Fruit fly (Drosophila melanogaster) whole organism: ENCODE results near the gene Gr93c.

Experiments used
- CG8478 ChIP-seq: fragments of >200 bp; optimal IDR thresholded peaks from 2 replicates; lab custom pipeline; 2018; ENCODE audit warnings: inconsistent platforms
- Dll ChIP-seq: fragments of >200 bp; optimal IDR thresholded peaks from 2 replicates; lab custom pipeline; 2017
- EcR ChIP-seq, 2 experiments: fragments of >200 bp; optimal IDR thresholded peaks; 2 replicates each; lab custom pipeline; 2017; ENCODE audit warnings: missing biosample characterization in 2 of 2, missing genetic modification characterization in 2 of 2, missing genetic modification reagents in 2 of 2
- pan ChIP-seq: fragments of >200 bp; optimal IDR thresholded peaks from 2 replicates; lab custom pipeline; 2017
- psq ChIP-seq: fragments of >200 bp; optimal IDR thresholded peaks from 2 replicates; lab custom pipeline; 2017
- usp ChIP-seq: fragments of >200 bp; optimal IDR thresholded peaks from 2 replicates; lab custom pipeline; 2017; ENCODE audit warnings: missing biosample characterization, missing genetic modification characterization, mixed read lengths

Gene Gr93c

DNA sequence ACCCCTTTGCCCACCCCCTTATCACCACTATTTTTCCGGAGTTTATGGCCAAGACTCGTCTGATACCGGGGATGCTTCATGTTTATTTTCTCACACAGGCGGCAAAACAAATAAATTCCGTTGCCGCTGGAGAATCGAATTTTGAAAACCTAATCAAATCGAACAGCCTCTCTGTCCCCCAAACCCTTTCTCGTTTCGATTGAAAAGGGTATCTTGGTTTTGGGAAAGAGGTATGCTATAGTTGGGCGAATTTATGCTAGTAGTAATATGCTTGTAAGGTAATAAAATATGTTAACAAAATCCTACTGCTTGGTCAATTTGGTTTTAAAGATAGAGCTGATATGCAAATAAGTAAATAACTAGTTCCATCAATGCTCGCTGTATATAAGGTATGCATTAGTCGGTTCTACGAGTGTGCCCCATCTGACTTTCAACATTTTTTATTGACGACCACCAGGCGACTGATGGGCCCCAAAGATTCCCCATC, 17.0 kb downstream of the Gr93c start:
- TF ChIP-seq usp (no peak), psq (lab: Kevin White, UChicago) (no peak), EcR (GFP tag; optimal IDR thresholded peaks at IDR 0.05; lab: Kevin White, UChicago) (no peak), CG8478 (lab: Kevin White, UChicago) (no peak), pan (lab: Kevin White, UChicago) (peak; percentile 26), Dll (no peak)

DNA sequence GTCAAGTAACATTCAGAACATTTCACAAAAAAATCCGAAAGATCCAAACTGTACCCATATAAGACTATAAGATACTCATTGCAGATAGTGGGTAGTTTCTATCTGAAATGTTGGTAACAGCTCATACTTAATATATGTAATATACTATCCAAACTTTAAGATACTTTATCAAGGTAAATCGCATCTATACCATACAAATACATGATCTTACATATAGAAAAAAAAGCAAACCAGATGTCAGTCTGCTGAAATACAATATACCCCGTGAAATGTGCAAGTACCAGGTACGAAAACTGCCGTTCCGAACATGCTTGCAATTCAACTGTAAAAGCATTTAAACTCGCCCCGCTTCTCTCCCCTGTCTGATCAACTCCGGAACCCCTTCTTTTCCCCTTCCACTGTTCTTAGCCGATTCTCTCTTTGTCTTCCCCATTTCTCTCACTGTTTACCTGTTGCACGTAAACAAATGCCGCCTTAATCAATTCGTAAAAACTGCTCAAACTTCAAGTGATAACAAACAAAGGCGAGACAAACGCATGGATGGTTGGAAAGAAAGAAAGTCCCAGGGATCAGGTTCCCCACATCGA, 17.5 kb downstream of the Gr93c start:
- TF ChIP-seq Dll, result no peak
- TF ChIP-seq EcR (GFP tag; optimal IDR thresholded peaks at IDR 0.05; lab: Kevin White, UChicago), result peak in 1 of 2 experiments; percentile 10
- peak; percentile 81 for TF ChIP-seq pan (lab: Kevin White, UChicago)
- no peak for TF ChIP-seq usp
- no peak for TF ChIP-seq psq (lab: Kevin White, UChicago)
- TF ChIP-seq CG8478 (lab: Kevin White, UChicago), result no peak

DNA sequence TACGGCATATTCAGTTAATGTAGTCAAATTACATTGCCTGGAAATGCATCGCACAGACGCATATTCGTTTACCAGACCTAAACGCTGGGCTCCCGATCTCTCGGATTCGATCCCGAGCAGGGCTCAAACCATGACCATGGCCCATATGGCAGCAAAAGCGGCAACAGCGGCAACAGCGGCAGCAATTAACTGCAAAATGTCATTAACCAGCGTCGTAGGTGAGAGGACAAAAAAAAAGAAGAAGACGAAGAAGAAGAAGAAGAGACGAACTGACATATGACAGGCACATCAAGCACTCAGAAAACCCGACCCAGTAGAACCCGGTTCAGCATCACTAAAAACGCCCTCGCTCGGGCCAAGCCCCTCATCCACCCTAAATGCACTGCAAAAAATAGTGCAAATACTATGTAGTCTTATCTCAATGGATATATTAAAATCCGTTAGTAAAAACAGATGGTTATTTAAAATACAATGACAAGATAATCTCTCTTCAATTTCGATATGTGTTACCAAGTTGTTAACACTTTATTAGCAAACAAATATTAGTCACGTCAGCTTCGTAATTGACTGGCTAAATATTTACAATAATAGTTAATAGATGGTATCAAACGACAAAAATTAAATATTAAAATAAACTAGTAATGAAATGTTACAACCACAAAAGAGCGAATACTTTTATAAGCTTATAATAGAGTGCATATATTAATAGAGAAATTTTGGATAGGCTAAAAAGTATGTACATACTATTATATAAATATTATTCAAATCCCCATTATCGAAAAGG, 19.1 kb downstream of the Gr93c start:
- TF ChIP-seq usp (no peak), psq (lab: Kevin White, UChicago) (no peak), pan (lab: Kevin White, UChicago) (no peak), EcR (GFP tag; optimal IDR thresholded peaks at IDR 0.05; lab: Kevin White, UChicago) (no peak), Dll (no peak), CG8478 (lab: Kevin White, UChicago) (no peak)

DNA sequence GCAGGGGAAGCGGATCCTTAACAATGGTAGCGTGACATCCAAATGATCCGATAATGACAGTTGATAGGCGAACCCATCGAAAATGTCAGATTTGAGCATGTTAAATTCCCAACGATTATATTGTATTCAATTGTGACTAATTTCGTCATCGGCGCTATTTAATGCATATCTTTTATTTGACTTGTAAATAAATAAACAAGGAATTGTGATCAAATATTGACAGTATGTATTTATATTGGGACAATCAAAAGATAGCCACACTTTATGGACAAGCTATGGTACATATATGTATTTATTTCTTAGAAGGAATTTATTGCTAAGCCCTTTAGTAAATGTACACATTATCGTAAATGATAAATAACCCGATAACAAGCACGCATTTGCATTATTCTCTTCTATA, 19.9 kb downstream of the Gr93c start:
- TF ChIP-seq EcR (GFP tag; optimal IDR thresholded peaks at IDR 0.05; lab: Kevin White, UChicago) (no peak), CG8478 (lab: Kevin White, UChicago) (no peak), usp (no peak)

DNA sequence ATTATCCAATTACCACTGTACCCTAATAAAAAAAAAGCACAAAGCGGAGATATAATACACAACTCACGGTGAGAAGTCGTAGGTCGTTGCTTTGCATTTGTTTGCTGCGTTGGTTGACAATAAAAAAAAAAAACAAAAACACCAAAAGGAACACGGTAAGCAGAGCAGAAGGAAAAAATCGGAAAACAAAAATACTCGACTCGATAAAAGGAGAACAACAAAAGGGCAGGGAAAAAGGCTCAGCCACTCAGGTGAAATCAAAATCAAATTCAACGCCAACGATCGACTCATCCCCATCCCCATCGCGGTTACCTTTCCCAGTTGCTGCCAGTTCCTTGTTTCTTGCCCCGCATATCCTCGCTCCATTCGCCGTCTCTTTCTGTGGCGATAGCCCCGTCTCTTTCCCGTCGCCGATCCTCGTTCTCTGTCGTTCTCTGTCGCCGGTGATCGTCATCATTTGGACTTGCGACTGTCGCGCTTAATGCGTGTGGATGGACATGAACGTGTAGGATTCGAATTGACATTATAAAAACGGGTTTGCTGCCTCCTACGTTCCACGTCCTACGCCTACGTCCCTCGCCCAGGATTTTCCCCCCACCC, 20.6 kb downstream of the Gr93c start:
- no peak for TF ChIP-seq psq (lab: Kevin White, UChicago)
- TF ChIP-seq Dll, result no peak
- TF ChIP-seq CG8478 (lab: Kevin White, UChicago), result no peak
- no peak for TF ChIP-seq EcR (GFP tag; optimal IDR thresholded peaks at IDR 0.05; lab: Kevin White, UChicago)
- no peak for TF ChIP-seq usp
- no peak for TF ChIP-seq pan (lab: Kevin White, UChicago)

DNA sequence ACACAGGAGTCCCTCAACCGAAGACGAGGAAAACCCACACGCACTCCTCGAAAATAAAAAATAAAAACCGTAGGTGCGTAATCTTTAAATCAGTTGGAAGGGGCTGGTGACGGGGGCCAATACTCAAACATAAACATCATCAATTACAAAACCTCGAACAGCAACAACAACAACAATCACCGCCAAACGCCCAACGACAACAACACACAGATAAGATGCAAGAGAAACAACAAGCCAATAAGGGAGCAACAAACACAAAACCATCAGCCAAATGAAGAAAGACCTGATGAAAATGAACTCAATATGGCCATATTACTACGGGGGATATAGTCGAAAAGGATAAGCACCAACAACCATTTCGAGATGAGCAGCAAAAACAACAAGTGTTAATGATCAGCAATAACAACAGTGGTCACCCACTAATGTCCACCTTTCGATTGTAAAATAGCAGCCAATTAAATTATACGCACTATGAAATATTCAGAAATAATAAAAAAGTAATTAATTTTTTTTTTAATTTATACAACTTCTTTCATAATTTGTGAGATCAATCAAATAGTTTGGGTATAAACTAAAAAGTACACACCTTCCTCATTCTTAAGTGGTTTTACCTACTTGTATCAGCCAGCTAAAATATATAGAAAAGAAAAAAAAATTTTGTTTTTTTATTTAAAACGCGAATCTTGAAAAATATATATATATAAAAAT, 21.2 kb downstream of the Gr93c start:
- TF ChIP-seq usp (no peak), CG8478 (lab: Kevin White, UChicago) (no peak), Dll (no peak), pan (lab: Kevin White, UChicago) (no peak), EcR (GFP tag; optimal IDR thresholded peaks at IDR 0.05; lab: Kevin White, UChicago) (no peak), psq (lab: Kevin White, UChicago) (no peak)

DNA sequence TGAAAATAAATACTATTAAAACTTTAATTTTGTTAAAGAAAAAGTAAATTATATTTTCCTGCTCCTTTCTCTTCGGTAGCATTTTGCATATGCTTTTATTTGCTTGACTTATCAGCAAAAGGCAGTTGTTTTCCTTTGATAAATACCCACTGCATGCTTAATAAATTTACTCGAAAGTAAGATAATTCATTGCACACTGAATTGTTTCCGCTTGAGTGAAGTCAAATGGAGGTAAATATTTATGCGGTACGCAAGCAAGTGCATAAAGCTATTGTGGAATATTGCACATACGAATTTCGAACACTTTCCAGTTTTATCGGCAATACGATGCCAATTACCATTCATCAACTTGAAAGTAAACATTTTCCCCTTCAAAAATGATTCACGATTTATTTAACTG, 22.0 kb downstream of the Gr93c start:
- no peak for TF ChIP-seq psq (lab: Kevin White, UChicago)
- no peak for TF ChIP-seq Dll
- TF ChIP-seq pan (lab: Kevin White, UChicago), result no peak
- no peak for TF ChIP-seq EcR (GFP tag; optimal IDR thresholded peaks at IDR 0.05; lab: Kevin White, UChicago)
- TF ChIP-seq CG8478 (lab: Kevin White, UChicago), result no peak
- TF ChIP-seq usp, result no peak

DNA sequence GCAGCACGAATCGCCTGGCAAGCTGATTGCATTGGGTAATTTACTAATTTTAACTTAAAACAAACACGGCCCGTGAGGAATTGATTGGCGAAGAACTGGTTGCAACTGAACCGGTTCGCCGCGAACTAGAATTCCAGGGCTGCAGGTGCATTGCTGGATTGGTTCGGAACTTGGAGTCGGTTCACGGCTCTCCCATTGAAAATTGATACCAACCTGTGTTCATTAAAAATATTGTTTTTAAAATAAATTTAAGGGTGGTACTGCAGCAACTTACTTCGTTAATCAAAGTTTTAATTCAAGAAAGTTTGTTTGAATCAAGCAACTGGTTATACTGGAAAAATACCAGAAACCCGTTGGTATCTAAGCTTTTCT, 22.5 kb downstream of the Gr93c start, which contains the start of gene CASK:
CASK (minus strand) TSS at position 113 of the 372 bp plus-strand sequence.
- TF ChIP-seq usp (no peak), EcR (GFP tag; optimal IDR thresholded peaks at IDR 0.05; lab: Kevin White, UChicago) (no peak), Dll (no peak), pan (lab: Kevin White, UChicago) (no peak), psq (lab: Kevin White, UChicago) (no peak), CG8478 (lab: Kevin White, UChicago) (no peak)

DNA sequence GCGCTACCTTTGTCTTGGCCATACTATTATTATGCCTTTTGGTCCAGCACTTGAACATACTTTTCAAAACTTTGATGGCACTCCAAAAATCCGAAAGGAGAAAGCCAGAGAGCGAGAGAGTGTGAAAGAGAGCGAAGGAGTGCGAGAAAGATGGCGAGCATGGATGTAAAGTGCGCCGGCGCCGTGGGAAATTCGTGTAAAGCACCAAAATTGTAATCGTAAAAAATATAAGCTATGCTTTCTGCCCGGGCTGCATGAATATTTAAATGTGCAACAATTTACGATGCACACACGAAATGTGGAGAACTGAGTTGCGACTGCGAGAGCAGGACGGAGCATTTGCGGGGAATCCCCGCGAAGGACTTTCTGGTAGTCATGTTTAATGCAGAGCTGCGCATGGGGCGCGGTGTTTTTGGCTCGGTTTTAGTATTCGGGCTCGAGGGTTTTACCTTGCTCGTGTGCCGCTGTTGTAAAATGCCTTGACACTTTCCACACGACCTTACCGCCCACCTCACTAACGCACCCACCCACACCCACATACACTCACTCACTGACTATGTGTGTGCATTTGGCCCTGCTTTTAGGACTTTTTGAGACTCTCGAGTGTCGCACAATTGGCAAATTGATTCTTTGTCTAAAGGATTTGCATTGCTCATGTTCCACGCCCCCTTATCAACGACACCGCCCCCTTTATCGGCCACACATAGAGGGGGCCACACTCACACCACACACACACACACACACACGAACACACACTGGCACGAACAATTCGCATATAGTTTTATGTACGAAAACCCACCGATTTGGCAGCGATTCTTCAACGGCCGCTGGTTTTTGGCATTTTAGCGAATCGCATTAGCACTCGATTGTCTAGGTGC, 23.1 kb downstream of the Gr93c start:
- no peak for TF ChIP-seq psq (lab: Kevin White, UChicago)
- TF ChIP-seq EcR (GFP tag; optimal IDR thresholded peaks at IDR 0.05; lab: Kevin White, UChicago), result no peak
- TF ChIP-seq CG8478 (lab: Kevin White, UChicago), result no peak
- TF ChIP-seq pan (lab: Kevin White, UChicago), result no peak
- no peak for TF ChIP-seq Dll
- TF ChIP-seq usp, result no peak

DNA sequence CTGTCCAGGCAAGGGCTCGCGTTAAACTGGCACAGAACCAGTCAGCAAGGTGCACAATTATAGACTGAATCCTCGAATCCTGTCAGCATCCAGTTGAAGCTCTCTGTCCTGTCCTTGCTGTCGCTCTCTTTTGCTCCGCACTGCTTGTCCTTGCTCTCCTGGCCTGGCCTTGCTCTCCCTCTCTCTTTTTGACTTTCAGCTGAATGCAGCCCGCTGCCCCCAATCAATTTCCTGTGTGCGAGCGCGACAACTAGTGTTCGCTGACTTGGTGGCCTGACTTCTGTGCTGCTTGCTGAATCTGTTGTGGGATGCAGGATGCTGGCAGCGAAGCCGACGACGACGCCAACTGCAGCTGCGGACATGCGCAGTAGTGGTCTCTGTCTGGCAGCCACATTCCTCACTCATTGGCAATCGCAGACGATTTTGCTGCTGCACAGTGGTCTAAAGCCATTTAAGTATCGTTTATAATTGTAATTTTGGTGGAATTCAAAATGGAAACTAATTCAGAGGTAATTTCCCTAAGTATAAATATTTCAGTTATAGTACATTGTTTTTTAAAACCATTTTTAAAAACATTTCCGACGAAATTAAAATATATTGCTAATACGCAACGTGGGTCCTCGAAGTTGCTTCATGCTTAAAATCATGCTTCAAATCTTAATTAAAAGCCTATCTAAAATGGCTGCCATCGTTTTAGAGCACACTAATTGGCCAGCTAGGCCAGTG, 36.3 kb downstream of the Gr93c start:
- no peak for TF ChIP-seq Dll
- TF ChIP-seq usp, result no peak
- TF ChIP-seq psq (lab: Kevin White, UChicago), result no peak
- no peak for TF ChIP-seq CG8478 (lab: Kevin White, UChicago)
- TF ChIP-seq pan (lab: Kevin White, UChicago), result no peak
- no peak for TF ChIP-seq EcR (GFP tag; optimal IDR thresholded peaks at IDR 0.05; lab: Kevin White, UChicago)
